Fruit fly (Drosophila melanogaster) whole organism, embryonic: ENCODE data around the gene Spn75F.

ENCODE experiments used
- Blimp-1 ChIP-seq: fragments of 200-800 bp; sonication (Bioruptor generic); optimal IDR thresholded peaks from 3 replicates; lab custom pipeline; 2018; ENCODE audit warnings: missing biosample characterization, missing genetic modification characterization, mild to moderate bottlenecking, moderate library complexity, missing genetic modification reagents
- Bteb2 ChIP-seq: fragments of 200-800 bp; sonication (Bioruptor generic); optimal IDR thresholded peaks from 2 replicates; lab custom pipeline; 2016; ENCODE audit warnings: missing biosample characterization, missing genetic modification characterization
- CG1024 ChIP-seq: fragments of 200-800 bp; sonication (Bioruptor generic); IDR thresholded peaks from 2 replicates; pipeline ENCODE4 v1.3.6; 2022; ENCODE audit warnings: missing biosample characterization, missing genetic modification characterization
- CG10462 ChIP-seq: fragments of 200-800 bp; sonication (Bioruptor generic); optimal IDR thresholded peaks from 2 replicates; lab custom pipeline; 2016; ENCODE audit warnings: missing biosample characterization, missing genetic modification characterization
- CG10979 ChIP-seq: fragments of 200-800 bp; sonication (Bioruptor generic); optimal IDR thresholded peaks from 2 replicates; lab custom pipeline; 2018; ENCODE audit warnings: missing biosample characterization, mild to moderate bottlenecking, missing genetic modification characterization, moderate library complexity
- CG12071 ChIP-seq: fragments of 200-800 bp; sonication (Bioruptor generic); optimal IDR thresholded peaks from 3 replicates; lab custom pipeline; 2018; ENCODE audit warnings: missing biosample characterization, mild to moderate bottlenecking, missing genetic modification characterization
- CG12155 ChIP-seq: fragments of 200-800 bp; sonication (Bioruptor generic); optimal IDR thresholded peaks from 3 replicates; lab custom pipeline; 2016; ENCODE audit warnings: missing biosample characterization, missing genetic modification characterization
- CG1233 ChIP-seq: fragments of 200-800 bp; sonication (Bioruptor generic); optimal IDR thresholded peaks from 4 replicates; lab custom pipeline; 2018; ENCODE audit warnings: missing biosample characterization, mild to moderate bottlenecking, missing genetic modification characterization
- CG14014 ChIP-seq: fragments of 200-800 bp; sonication (Bioruptor generic); IDR thresholded peaks from 2 replicates; pipeline ENCODE4 v1.3.6; 2022; ENCODE audit warnings: missing biosample characterization, missing genetic modification characterization
- CG14710 ChIP-seq: fragments of 200-800 bp; sonication (Bioruptor generic); optimal IDR thresholded peaks from 3 replicates; lab custom pipeline; 2019; ENCODE audit warnings: missing biosample characterization, mild to moderate bottlenecking, missing genetic modification characterization, moderate library complexity
- CG14965 ChIP-seq: fragments of 200-800 bp; sonication (Bioruptor generic); optimal IDR thresholded peaks from 2 replicates; lab custom pipeline; 2016; ENCODE audit warnings: missing biosample characterization, missing genetic modification characterization, borderline replicate concordance
- CG17829 ChIP-seq: fragments of 200-800 bp; optimal IDR thresholded peaks from 2 replicates; lab custom pipeline; 2019; ENCODE audit warnings: missing biosample characterization, mild to moderate bottlenecking, missing genetic modification characterization, moderate library complexity
- CG1792 ChIP-seq: fragments of 200-800 bp; sonication (Bioruptor generic); optimal IDR thresholded peaks from 2 replicates; lab custom pipeline; 2016; ENCODE audit warnings: missing biosample characterization, missing genetic modification characterization
- CG18262 ChIP-seq: fragments of 200-800 bp; optimal IDR thresholded peaks from 3 replicates; lab custom pipeline; 2019; ENCODE audit warnings: missing biosample characterization, mild to moderate bottlenecking, missing genetic modification characterization, moderate library complexity
- CG30020 ChIP-seq: fragments of 200-800 bp; optimal IDR thresholded peaks from 2 replicates; lab custom pipeline; 2019; ENCODE audit warnings: missing biosample characterization, mild to moderate bottlenecking, missing genetic modification characterization, moderate library complexity
- CG3281 ChIP-seq: fragments of 200-800 bp; sonication (Bioruptor generic); optimal IDR thresholded peaks from 3 replicates; lab custom pipeline; 2017; ENCODE audit warnings: missing biosample characterization, mild to moderate bottlenecking, missing genetic modification characterization
- CG43689 ChIP-seq: fragments of 200-800 bp; sonication (Bioruptor generic); IDR thresholded peaks from 2 replicates; pipeline ENCODE4 v1.3.6; 2022; ENCODE audit warnings: missing biosample characterization, missing genetic modification characterization
- CG6854 ChIP-seq: fragments of 200-800 bp; sonication (Bioruptor generic); optimal IDR thresholded peaks from 3 replicates; lab custom pipeline; 2017; ENCODE audit warnings: missing biosample characterization, mild to moderate bottlenecking, missing genetic modification characterization
- CG7928 ChIP-seq: fragments of 200-800 bp; sonication (Bioruptor generic); optimal IDR thresholded peaks from 2 replicates; lab custom pipeline; 2017; ENCODE audit warnings: missing biosample characterization, mild to moderate bottlenecking, missing genetic modification characterization
- CG7987 ChIP-seq: fragments of 200-800 bp; sonication (Bioruptor generic); optimal IDR thresholded peaks from 2 replicates; lab custom pipeline; 2018; ENCODE audit warnings: missing biosample characterization, mild to moderate bottlenecking, missing genetic modification characterization, moderate library complexity
- Chrac-16 ChIP-seq: fragments of 200-800 bp; sonication (Bioruptor generic); optimal IDR thresholded peaks from 3 replicates; lab custom pipeline; 2016; ENCODE audit warnings: missing biosample characterization, missing genetic modification characterization
- Dek ChIP-seq: fragments of 200-800 bp; sonication (Bioruptor generic); optimal IDR thresholded peaks from 3 replicates; lab custom pipeline; 2019; ENCODE audit warnings: missing biosample characterization, mild to moderate bottlenecking, missing genetic modification characterization, moderate library complexity
- Drgx ChIP-seq: fragments of 200-800 bp; sonication (Bioruptor generic); IDR thresholded peaks from 2 replicates; pipeline ENCODE4 v1.3.6; 2022; ENCODE audit warnings: missing biosample characterization, missing genetic modification characterization
- E2f2 ChIP-seq: fragments of 200-800 bp; sonication (Bioruptor generic); IDR thresholded peaks from 2 replicates; pipeline ENCODE4 v1.3.6; 2022; ENCODE audit warnings: missing biosample characterization, missing genetic modification characterization
- Gsc ChIP-seq: fragments of 200-800 bp; sonication (Bioruptor generic); IDR thresholded peaks from 2 replicates; pipeline ENCODE4 v1.3.6; 2022; ENCODE audit warnings: missing biosample characterization, missing genetic modification characterization
- HLH4C ChIP-seq: fragments of 200-800 bp; sonication (Bioruptor generic); IDR thresholded peaks from 3 replicates; pipeline ENCODE4 v1.3.6; 2022; ENCODE audit warnings: missing biosample characterization, missing genetic modification characterization; ENCODE audit not compliant: partially characterized antibody
- MBD-R2 ChIP-seq: fragments of 200-800 bp; sonication (Bioruptor generic); IDR thresholded peaks from 2 replicates; pipeline ENCODE4 v1.3.6; 2022; ENCODE audit warnings: missing biosample characterization, missing genetic modification characterization
- Med ChIP-seq: fragments of 200-800 bp; sonication (Bioruptor generic); peaks from one replicate; lab custom pipeline; 2016; ENCODE audit warnings: missing biosample characterization, missing genetic modification characterization, mild to moderate bottlenecking, inconsistent platforms, moderate library complexity
- Meics ChIP-seq: fragments of 200-800 bp; sonication (Bioruptor generic); optimal IDR thresholded peaks from 2 replicates; lab custom pipeline; 2017; ENCODE audit warnings: missing biosample characterization, mild to moderate bottlenecking, missing genetic modification characterization
- Ptx1 ChIP-seq: fragments of 200-800 bp; sonication (Bioruptor generic); IDR thresholded peaks from 2 replicates; pipeline ENCODE4 v1.3.6; 2022; ENCODE audit warnings: missing biosample characterization, missing genetic modification characterization
- Ravus ChIP-seq: fragments of 200-800 bp; sonication (Bioruptor generic); IDR thresholded peaks from 2 replicates; pipeline ENCODE4 v1.3.6; 2022; ENCODE audit warnings: missing biosample characterization, missing genetic modification characterization
- Sry-δ ChIP-seq: fragments of 200-800 bp; sonication (Bioruptor generic); optimal IDR thresholded peaks from 2 replicates; lab custom pipeline; 2016; ENCODE audit warnings: missing biosample characterization, missing genetic modification characterization
- abd-A ChIP-seq: fragments of 200-800 bp; sonication (Bioruptor generic); optimal IDR thresholded peaks from 3 replicates; lab custom pipeline; 2019; ENCODE audit warnings: missing biosample characterization, mild to moderate bottlenecking, missing genetic modification characterization, moderate library complexity
- ap ChIP-seq: fragments of 200-800 bp; sonication (Bioruptor generic); IDR thresholded peaks from 2 replicates; pipeline ENCODE4 v1.3.6; 2022; ENCODE audit warnings: missing biosample characterization, missing genetic modification characterization
- cg ChIP-seq: fragments of 200-800 bp; sonication (Bioruptor generic); optimal IDR thresholded peaks from 3 replicates; lab custom pipeline; 2019; ENCODE audit warnings: missing biosample characterization, mild to moderate bottlenecking, missing genetic modification characterization, moderate library complexity
- chn ChIP-seq: fragments of 200-800 bp; sonication (Bioruptor generic); optimal IDR thresholded peaks from 2 replicates; lab custom pipeline; 2016; ENCODE audit warnings: missing biosample characterization, missing genetic modification characterization
- dmrt11E ChIP-seq: fragments of 200-800 bp; sonication (Bioruptor generic); optimal IDR thresholded peaks from 3 replicates; lab custom pipeline; 2018; ENCODE audit warnings: missing biosample characterization, mild to moderate bottlenecking, missing genetic modification characterization, moderate library complexity
- dpn ChIP-seq, 2 experiments: fragments of 200-800 bp; sonication (Bioruptor generic); optimal IDR thresholded peaks; 3 replicates each; lab custom pipeline; 2016; ENCODE audit warnings: missing biosample characterization in 2 of 2, missing genetic modification characterization in 2 of 2
- fd102C ChIP-seq: fragments of 200-800 bp; sonication (Bioruptor generic); optimal IDR thresholded peaks from 2 replicates; lab custom pipeline; 2018; ENCODE audit warnings: missing biosample characterization, mild to moderate bottlenecking, missing genetic modification characterization, moderate library complexity
- gce ChIP-seq: fragments of 200-800 bp; sonication (Bioruptor generic); IDR thresholded peaks from 3 replicates; pipeline ENCODE4 v1.3.6; 2022; ENCODE audit warnings: missing biosample characterization, missing genetic modification characterization
- gem ChIP-seq: fragments of 200-800 bp; sonication (Bioruptor generic); optimal IDR thresholded peaks from 2 replicates; lab custom pipeline; 2019; ENCODE audit warnings: missing biosample characterization, mild to moderate bottlenecking, missing genetic modification characterization, moderate library complexity
- gsb-n ChIP-seq: fragments of 200-800 bp; sonication (Bioruptor generic); optimal IDR thresholded peaks from 3 replicates; lab custom pipeline; 2018; ENCODE audit warnings: missing biosample characterization, mild to moderate bottlenecking, missing genetic modification characterization
- jumu ChIP-seq: fragments of 200-800 bp; sonication (Bioruptor generic); optimal IDR thresholded peaks from 3 replicates; lab custom pipeline; 2016; ENCODE audit warnings: missing biosample characterization, missing genetic modification characterization
- lab ChIP-seq: fragments of 200-800 bp; sonication (Bioruptor generic); optimal IDR thresholded peaks from 3 replicates; lab custom pipeline; 2017; ENCODE audit warnings: missing biosample characterization, missing genetic modification characterization, mild to moderate bottlenecking, moderate library complexity, missing genetic modification reagents
- odd ChIP-seq: fragments of 200-800 bp; sonication (Bioruptor generic); optimal IDR thresholded peaks from 2 replicates; lab custom pipeline; 2017; ENCODE audit warnings: missing biosample characterization, mild to moderate bottlenecking, missing genetic modification characterization
- peb ChIP-seq: fragments of 200-800 bp; sonication (Bioruptor generic); IDR thresholded peaks from 2 replicates; pipeline ENCODE4 v1.3.6; 2022; ENCODE audit warnings: missing biosample characterization, missing genetic modification characterization
- prd ChIP-seq, 3 experiments: fragments of >200 bp in 2 of 3; fragments of 200-800 bp in 1 of 3; sonication (Bioruptor generic) in 1 of 3; optimal IDR thresholded peaks in 2 of 3; IDR thresholded peaks in 1 of 3; 2 replicates in 2 of 3; 3 replicates in 1 of 3; pipeline versions ENCODE4 v1.3.6 to Lab custom; 2017 to 2022; ENCODE audit warnings: missing biosample characterization in 1 of 3, missing genetic modification characterization in 1 of 3
- sd ChIP-seq: fragments of 200-800 bp; sonication (Bioruptor generic); optimal IDR thresholded peaks from 3 replicates; lab custom pipeline; 2018; ENCODE audit warnings: missing biosample characterization, mild to moderate bottlenecking, missing genetic modification characterization, moderate library complexity
- sr ChIP-seq: fragments of 200-800 bp; sonication (Bioruptor generic); IDR thresholded peaks from 3 replicates; pipeline ENCODE4 v1.3.6; 2022; ENCODE audit warnings: missing biosample characterization, missing genetic modification characterization
- tio ChIP-seq: fragments of 200-800 bp; sonication (Bioruptor generic); optimal IDR thresholded peaks from 2 replicates; lab custom pipeline; 2017; ENCODE audit warnings: missing biosample characterization, missing genetic modification characterization, inconsistent platforms
- unpg ChIP-seq: fragments of 200-800 bp; sonication (Bioruptor generic); optimal IDR thresholded peaks from 3 replicates; lab custom pipeline; 2018; ENCODE audit warnings: missing biosample characterization, mild to moderate bottlenecking, missing genetic modification characterization, moderate library complexity

The Spn75F gene

DNA sequence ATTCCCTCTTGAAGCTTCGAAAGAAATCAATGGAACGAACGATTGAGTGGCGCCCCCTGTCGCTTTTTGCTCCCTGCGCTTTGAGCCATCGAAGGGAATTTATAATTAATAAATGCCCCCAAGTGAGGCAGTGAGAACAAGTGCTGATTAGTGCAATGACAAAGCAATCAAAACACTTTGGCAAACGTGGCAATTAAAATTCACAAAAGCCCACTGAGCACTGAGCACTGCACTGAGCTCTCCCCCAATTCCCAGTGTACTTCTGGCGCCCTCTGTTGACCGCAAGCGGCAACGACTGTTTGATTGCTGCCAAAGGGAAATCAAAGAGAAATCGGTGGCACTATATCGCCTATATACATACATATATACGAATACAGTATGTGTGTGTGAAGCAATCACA, 48.5 kb upstream of the Spn75F start (continued):
- no peak for TF ChIP-seq CG3281
- TF ChIP-seq CG14965 (GFP tag; lab: Kevin White, UChicago) = no peak
- no peak for TF ChIP-seq CG1792 (GFP tag; lab: Kevin White, UChicago)
- TF ChIP-seq Bteb2 (GFP tag; lab: Kevin White, UChicago) = no peak
- TF ChIP-seq ap (GFP tag; lab: Robert Waterston, UW) = no peak
- TF ChIP-seq Sry-δ (GFP tag; lab: Kevin White, UChicago) = no peak
- no peak for TF ChIP-seq CG7987 (GFP tag; lab: Kevin White, UChicago)
- TF ChIP-seq Drgx (GFP tag; lab: Robert Waterston, UW) = no peak
- peak; percentile 7 for TF ChIP-seq Blimp-1
- TF ChIP-seq Meics (GFP tag; lab: Kevin White, UChicago) = no peak
- TF ChIP-seq CG12071 (GFP tag; lab: Kevin White, UChicago) = no peak
- no peak for TF ChIP-seq lab (GFP tag; lab: Kevin White, UChicago)
- no peak for TF ChIP-seq CG10462 (GFP tag; lab: Kevin White, UChicago)
- no peak for TF ChIP-seq sd (tag; lab: Kevin White, UChicago)
- TF ChIP-seq tio = peak; percentile 5
- no peak for TF ChIP-seq prd (optimal IDR thresholded peaks at IDR 0.05; lab: Kevin White, UChicago)
- TF ChIP-seq prd (GFP tag; IDR thresholded peaks at IDR 0.05; lab: Robert Waterston, UW) = no peak
- no peak for TF ChIP-seq unpg (GFP tag; lab: Kevin White, UChicago)
- TF ChIP-seq Dek (tag; lab: Kevin White, UChicago) = no peak
- no peak for TF ChIP-seq CG1024
- TF ChIP-seq gce (GFP tag; lab: Robert Waterston, UW) = no peak
- TF ChIP-seq gsb-n = peak; percentile 6
- TF ChIP-seq peb (GFP tag; lab: Robert Waterston, UW) = no peak
- peak; percentile 6 for TF ChIP-seq Chrac-16 (GFP tag; lab: Kevin White, UChicago)
- TF ChIP-seq Ravus (GFP tag; lab: Robert Waterston, UW) = no peak
- no peak for TF ChIP-seq CG7928 (GFP tag; lab: Kevin White, UChicago)
- no peak for TF ChIP-seq gem (tag; lab: Kevin White, UChicago)
- peak; percentile 33 for TF ChIP-seq CG10979
- TF ChIP-seq jumu (GFP tag; lab: Kevin White, UChicago) = no peak
- TF ChIP-seq CG14014 = no peak
- TF ChIP-seq dmrt11E (tag; lab: Kevin White, UChicago) = peak; percentile 12
- no peak for TF ChIP-seq CG1233
- no peak for TF ChIP-seq MBD-R2
- TF ChIP-seq CG17829 (tag; lab: Kevin White, UChicago) = peak; percentile 25
- TF ChIP-seq sr (GFP tag; lab: Robert Waterston, UW) = no peak
- TF ChIP-seq Ptx1 (GFP tag; lab: Robert Waterston, UW) = no peak
- TF ChIP-seq fd102C = no peak
- TF ChIP-seq dpn (GFP tag; optimal IDR thresholded peaks at IDR 0.05; lab: Kevin White, UChicago) = no peak
- no peak for TF ChIP-seq chn (GFP tag; lab: Kevin White, UChicago)
- no peak for TF ChIP-seq CG43689
- TF ChIP-seq odd (GFP tag; lab: Kevin White, UChicago) = peak; percentile 23
- no peak for TF ChIP-seq CG30020 (tag; lab: Kevin White, UChicago)
- TF ChIP-seq CG12155 = no peak
- no peak for TF ChIP-seq E2f2 (GFP tag; lab: Robert Waterston, UW)
- peak; percentile 73 for TF ChIP-seq Med
- TF ChIP-seq abd-A (tag; lab: Kevin White, UChicago) = no peak
- TF ChIP-seq CG18262 (tag; lab: Kevin White, UChicago) = peak; percentile 40
- no peak for TF ChIP-seq CG6854 (GFP tag; lab: Kevin White, UChicago)
- TF ChIP-seq CG14710 (tag; lab: Kevin White, UChicago) = no peak
- TF ChIP-seq Gsc (GFP tag; lab: Robert Waterston, UW) = no peak
- no peak for TF ChIP-seq cg (GFP tag; lab: Kevin White, UChicago)
- no peak for TF ChIP-seq HLH4C (GFP tag; lab: Robert Waterston, UW)
